Worm (Caenorhabditis elegans) whole organism, L1 larva: ENCODE data around the gene K07H8.11.

ENCODE experiments used
- F16B12.6 ChIP-seq: fragments of 150-350 bp; optimal IDR thresholded peaks from 2 replicates; lab custom pipeline; 2014; ENCODE audit warnings: missing biosample characterization, missing genetic modification characterization
- aha-1 ChIP-seq: fragments of 150-350 bp; optimal IDR thresholded peaks from 2 replicates; lab custom pipeline; 2014; ENCODE audit warnings: missing biosample characterization, missing genetic modification characterization
- aly-2 ChIP-seq: fragments of 150-350 bp; optimal IDR thresholded peaks from 2 replicates; lab custom pipeline; 2014; ENCODE audit warnings: missing biosample characterization, missing genetic modification characterization
- ceh-8 ChIP-seq: fragments of 200-800 bp; sonication (Bioruptor generic); optimal IDR thresholded peaks from 2 replicates; lab custom pipeline; 2018; ENCODE audit warnings: mild to moderate bottlenecking, missing genetic modification characterization, moderate library complexity, missing compliant biosample characterization
- ces-1 ChIP-seq: fragments of 150-350 bp; optimal IDR thresholded peaks from 2 replicates; lab custom pipeline; 2014; ENCODE audit warnings: missing biosample characterization, missing genetic modification reagents, missing genetic modification characterization
- dpl-1 ChIP-seq, 3 experiments: fragments of 150-350 bp in 2 of 3; sonication (generic microtip) in 1 of 3; optimal IDR thresholded peaks; 2 replicates each; lab custom pipeline; 2014 to 2017; ENCODE audit warnings: missing biosample characterization in 3 of 3, missing genetic modification characterization in 3 of 3, missing genetic modification reagents in 3 of 3
- efl-1 ChIP-seq, 4 experiments: fragments of 150-350 bp; optimal IDR thresholded peaks in 3 of 4; peaks in 1 of 4; 1 replicate in 1 of 4; 2 replicates in 3 of 4; lab custom pipeline; 2014; ENCODE audit warnings: missing biosample characterization in 2 of 4, missing genetic modification characterization in 2 of 4, missing genetic modification reagents in 2 of 4
- egl-13 ChIP-seq: sonication (generic microtip); optimal IDR thresholded peaks from 2 replicates; lab custom pipeline; 2016; ENCODE audit warnings: missing genotype, missing genetic modification reagents, missing genetic modification characterization, missing compliant biosample characterization
- egl-27 ChIP-seq, 2 experiments: fragments of 150-350 bp in 1 of 2; sonication (generic microtip); optimal IDR thresholded peaks; 3 replicates each; lab custom pipeline; 2017 to 2018; ENCODE audit warnings: missing biosample characterization in 2 of 2, missing genetic modification characterization in 2 of 2, missing genetic modification reagents in 2 of 2
- elt-2 ChIP-seq: sonication (generic microtip); optimal IDR thresholded peaks from 2 replicates; lab custom pipeline; 2016; ENCODE audit warnings: missing genetic modification characterization, mild to moderate bottlenecking, inconsistent platforms, missing compliant biosample characterization, missing genetic modification reagents
- elt-3 ChIP-seq, 6 experiments: fragments of 150-350 bp in 1 of 6; sonication (generic microtip); optimal IDR thresholded peaks; 2 replicates each; lab custom pipeline; 2017 to 2018; ENCODE audit warnings: missing biosample characterization in 6 of 6, missing genetic modification characterization in 6 of 6, inconsistent platforms in 1 of 6
- grh-1 ChIP-seq: fragments of 200-800 bp; sonication (Bioruptor generic); IDR thresholded peaks from 2 replicates; pipeline ENCODE4 v1.3.6; 2022; ENCODE audit warnings: missing genetic modification reagents, missing genetic modification characterization, missing compliant biosample characterization
- hpl-2 ChIP-seq: fragments of 150-350 bp; optimal IDR thresholded peaks from 2 replicates; lab custom pipeline; 2014; ENCODE audit warnings: missing biosample characterization, missing genetic modification reagents, missing genetic modification characterization
- lin-13 ChIP-seq: fragments of 150-350 bp; optimal IDR thresholded peaks from 2 replicates; lab custom pipeline; 2014; ENCODE audit warnings: missing biosample characterization, missing genetic modification reagents, missing genetic modification characterization
- lin-14 ChIP-seq: fragments of 200-800 bp; sonication (Bioruptor generic); optimal IDR thresholded peaks from 2 replicates; lab custom pipeline; 2018; ENCODE audit warnings: mild to moderate bottlenecking, missing genetic modification characterization, moderate library complexity, missing compliant biosample characterization
- lin-35 ChIP-seq, 2 experiments: fragments of 150-350 bp; optimal IDR thresholded peaks; 2 replicates each; lab custom pipeline; 2014; ENCODE audit warnings: missing biosample characterization in 2 of 2, missing genetic modification characterization in 2 of 2, missing genetic modification reagents in 2 of 2
- lsy-2 ChIP-seq, 2 experiments: fragments of 150-350 bp; optimal IDR thresholded peaks; 2 replicates each; lab custom pipeline; 2014; ENCODE audit warnings: missing biosample characterization in 2 of 2, missing genetic modification characterization in 2 of 2
- mab-9 ChIP-seq: fragments of 200-800 bp; sonication (Bioruptor generic); IDR thresholded peaks from 2 replicates; pipeline ENCODE4 v1.3.6; 2022; ENCODE audit warnings: missing genetic modification reagents, missing genetic modification characterization, missing compliant biosample characterization
- mdl-1 ChIP-seq, 2 experiments: fragments of 150-350 bp; optimal IDR thresholded peaks; 2 replicates each; lab custom pipeline; 2014 to 2017; ENCODE audit warnings: missing biosample characterization in 2 of 2, missing genetic modification characterization in 2 of 2, inconsistent platforms in 1 of 2
- mep-1 ChIP-seq: fragments of 150-350 bp; optimal IDR thresholded peaks from 2 replicates; lab custom pipeline; 2014; ENCODE audit warnings: missing biosample characterization, missing genetic modification characterization
- nhr-11 ChIP-seq: fragments of 150-350 bp; optimal IDR thresholded peaks from 2 replicates; lab custom pipeline; 2014; ENCODE audit warnings: missing biosample characterization, missing genetic modification characterization
- nhr-19 ChIP-seq: fragments of 200-800 bp; sonication (Bioruptor generic); conservative IDR thresholded peaks from 2 replicates; pipeline ENCODE4 v1.3.6; 2022; ENCODE audit warnings: missing genetic modification characterization, missing compliant biosample characterization
- nhr-20 ChIP-seq: sonication (generic microtip); optimal IDR thresholded peaks from 2 replicates; lab custom pipeline; 2016; ENCODE audit warnings: mild to moderate bottlenecking, missing genetic modification characterization, missing compliant biosample characterization
- nhr-71 ChIP-seq: sonication (generic microtip); optimal IDR thresholded peaks from 2 replicates; lab custom pipeline; 2016; ENCODE audit warnings: mild to moderate bottlenecking, missing genetic modification characterization, moderate library complexity, missing compliant biosample characterization
- nhr-85 ChIP-seq: sonication (generic microtip); peaks from one replicate; lab custom pipeline; 2016; ENCODE audit warnings: missing genetic modification characterization, inconsistent platforms, missing compliant biosample characterization
- nhr-90 ChIP-seq: sonication (generic microtip); optimal IDR thresholded peaks from 2 replicates; lab custom pipeline; 2016; ENCODE audit warnings: mild to moderate bottlenecking, missing genetic modification characterization, missing compliant biosample characterization; ENCODE audit not compliant: poor library complexity
- pax-3 ChIP-seq: fragments of 200-800 bp; sonication (Bioruptor generic); optimal IDR thresholded peaks from 2 replicates; lab custom pipeline; 2018; ENCODE audit warnings: mild to moderate bottlenecking, missing genetic modification characterization, moderate library complexity, missing compliant biosample characterization
- rnt-1 ChIP-seq: sonication (generic microtip); optimal IDR thresholded peaks from 2 replicates; lab custom pipeline; 2016; ENCODE audit warnings: mild to moderate bottlenecking, missing genetic modification characterization, moderate library complexity, missing compliant biosample characterization
- skn-1 ChIP-seq: fragments of 150-350 bp; optimal IDR thresholded peaks from 2 replicates; lab custom pipeline; 2014; ENCODE audit warnings: missing biosample characterization, missing genetic modification characterization
- snpc-4 ChIP-seq: fragments of 150-350 bp; optimal IDR thresholded peaks from 2 replicates; lab custom pipeline; 2014; ENCODE audit warnings: missing biosample characterization, missing genetic modification characterization
- snu-23 ChIP-seq: sonication (generic microtip); optimal IDR thresholded peaks from 2 replicates; lab custom pipeline; 2016; ENCODE audit warnings: missing genetic modification characterization, missing compliant biosample characterization
- sox-4 ChIP-seq: sonication (generic microtip); optimal IDR thresholded peaks from 2 replicates; lab custom pipeline; 2016; ENCODE audit warnings: missing genetic modification characterization, missing compliant biosample characterization
- sup-37 ChIP-seq: fragments of 200-800 bp; sonication (Bioruptor generic); optimal IDR thresholded peaks from 2 replicates; lab custom pipeline; 2018; ENCODE audit warnings: mild to moderate bottlenecking, missing genetic modification characterization, missing compliant biosample characterization
- tbx-2 ChIP-seq: sonication (generic microtip); optimal IDR thresholded peaks from 2 replicates; lab custom pipeline; 2016; ENCODE audit warnings: missing genetic modification characterization, missing compliant biosample characterization
- unc-130 ChIP-seq: fragments of 150-350 bp; optimal IDR thresholded peaks from 2 replicates; lab custom pipeline; 2017; ENCODE audit warnings: missing biosample characterization, missing genetic modification characterization, inconsistent platforms
- unc-30 ChIP-seq: sonication (generic microtip); optimal IDR thresholded peaks from 2 replicates; lab custom pipeline; 2017; ENCODE audit warnings: missing biosample characterization, missing genetic modification characterization
- unc-62 ChIP-seq: fragments of 150-350 bp; optimal IDR thresholded peaks from 2 replicates; lab custom pipeline; 2014; ENCODE audit warnings: missing biosample characterization, missing genetic modification reagents, missing genetic modification characterization
- unc-98 ChIP-seq: fragments of 200-800 bp; sonication (Bioruptor generic); IDR thresholded peaks from 2 replicates; pipeline ENCODE4 v1.3.6; 2022; ENCODE audit warnings: missing genetic modification characterization, missing compliant biosample characterization
- vab-15 ChIP-seq: sonication (generic microtip); optimal IDR thresholded peaks from 2 replicates; lab custom pipeline; 2017; ENCODE audit warnings: missing genotype, mild to moderate bottlenecking, missing genetic modification characterization, missing compliant biosample characterization
- xbp-1 ChIP-seq: sonication (generic microtip); optimal IDR thresholded peaks from 2 replicates; lab custom pipeline; 2016; ENCODE audit warnings: missing genetic modification characterization, missing compliant biosample characterization
- zag-1 ChIP-seq: fragments of 150-350 bp; optimal IDR thresholded peaks from 2 replicates; lab custom pipeline; 2014; ENCODE audit warnings: missing biosample characterization, missing genetic modification characterization
- ztf-11 ChIP-seq, 2 experiments: sonication (generic microtip); optimal IDR thresholded peaks; 2 replicates each; lab custom pipeline; 2016 to 2017; ENCODE audit warnings: missing genetic modification characterization in 2 of 2, missing biosample characterization in 1 of 2, missing compliant biosample characterization in 1 of 2

K07H8.11 gene

DNA sequence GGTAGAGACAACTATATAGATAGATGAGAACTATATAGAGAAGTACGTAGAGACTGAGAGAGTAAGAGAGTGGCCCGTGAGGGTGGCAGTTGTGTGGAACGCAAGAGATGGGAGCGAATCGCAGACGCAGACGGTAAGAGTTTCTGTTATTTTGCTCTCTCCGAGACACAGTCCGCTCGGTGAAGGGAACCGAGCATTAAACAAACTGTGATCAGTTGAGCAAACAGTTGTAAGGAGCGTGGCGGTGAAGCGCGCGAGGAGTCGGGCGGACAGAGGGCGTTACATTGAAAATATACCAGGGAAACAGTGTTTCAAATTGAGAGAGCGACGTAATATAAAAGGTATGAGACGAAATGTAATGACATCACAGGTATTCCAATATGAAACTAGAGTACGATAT, 45.6 kb downstream of the K07H8.11 start (continued):
- peak; percentile 16 for TF ChIP-seq hpl-2 (GFP tag; lab: Kevin White, UChicago)
- TF ChIP-seq zag-1 (tag; lab: Kevin White, UChicago) = no peak
- TF ChIP-seq nhr-71 (tag; lab: Kevin White, UChicago) = peak; percentile 68
- TF ChIP-seq mab-9 (GFP tag; lab: Robert Waterston, UW) = no peak
- no peak for TF ChIP-seq unc-30 (tag; lab: Kevin White, UChicago)
- no peak for TF ChIP-seq aha-1 (tag; lab: Kevin White, UChicago)
- TF ChIP-seq sup-37 (GFP tag; lab: Kevin White, UChicago) = peak; percentile 11
- TF ChIP-seq tbx-2 (tag; lab: Kevin White, UChicago) = peak; percentile 63
- no peak for TF ChIP-seq lin-13 (GFP tag; lab: Kevin White, UChicago)
- TF ChIP-seq aly-2 = no peak
- peak in 2 of 6 experiments; percentile 20 to 22 for TF ChIP-seq elt-3 (tag; optimal IDR thresholded peaks at IDR 0.05; lab: Kevin White, UChicago)
- peak; percentile 76 for TF ChIP-seq elt-2
- TF ChIP-seq ces-1 (GFP tag; lab: Kevin White, UChicago) = no peak
- no peak for TF ChIP-seq unc-62 (GFP tag; lab: Kevin White, UChicago)
- TF ChIP-seq egl-13 (tag; lab: Kevin White, UChicago) = no peak
- TF ChIP-seq grh-1 (GFP tag; lab: Robert Waterston, UW) = no peak
- no peak for TF ChIP-seq nhr-11
- no peak for TF ChIP-seq F16B12.6 (tag; lab: Kevin White, UChicago)
- peak; percentile 20 for TF ChIP-seq xbp-1
- TF ChIP-seq nhr-90 (tag; lab: Kevin White, UChicago) = peak; percentile 66
- peak; percentile 43 for TF ChIP-seq snu-23
- TF ChIP-seq pax-3 (tag; lab: Kevin White, UChicago) = no peak
- TF ChIP-seq unc-98 (GFP tag; lab: Robert Waterston, UW) = no peak
- TF ChIP-seq nhr-19 (GFP tag; lab: Robert Waterston, UW) = peak; percentile 24
- TF ChIP-seq sox-4 (tag; lab: Kevin White, UChicago) = no peak
- TF ChIP-seq egl-27 (tag; optimal IDR thresholded peaks at IDR 0.05; lab: Kevin White, UChicago) = peak in 1 of 2 experiments; percentile 15
- peak in 1 of 2 experiments; percentile 56 for TF ChIP-seq lin-35 (GFP tag; optimal IDR thresholded peaks at IDR 0.05; lab: Kevin White, UChicago)
- TF ChIP-seq unc-130 (tag; lab: Kevin White, UChicago) = no peak
- peak in 1 of 2 experiments; percentile 55 for TF ChIP-seq mdl-1 (tag; optimal IDR thresholded peaks at IDR 0.05; lab: Kevin White, UChicago)
- TF ChIP-seq snpc-4 (tag; lab: Kevin White, UChicago) = no peak
- TF ChIP-seq nhr-20 (tag; lab: Kevin White, UChicago) = peak; percentile 87
- peak; percentile 27 for TF ChIP-seq rnt-1 (tag; lab: Kevin White, UChicago)
- no peak for TF ChIP-seq ztf-11 (tag; optimal IDR thresholded peaks at IDR 0.05; lab: Kevin White, UChicago)

DNA sequence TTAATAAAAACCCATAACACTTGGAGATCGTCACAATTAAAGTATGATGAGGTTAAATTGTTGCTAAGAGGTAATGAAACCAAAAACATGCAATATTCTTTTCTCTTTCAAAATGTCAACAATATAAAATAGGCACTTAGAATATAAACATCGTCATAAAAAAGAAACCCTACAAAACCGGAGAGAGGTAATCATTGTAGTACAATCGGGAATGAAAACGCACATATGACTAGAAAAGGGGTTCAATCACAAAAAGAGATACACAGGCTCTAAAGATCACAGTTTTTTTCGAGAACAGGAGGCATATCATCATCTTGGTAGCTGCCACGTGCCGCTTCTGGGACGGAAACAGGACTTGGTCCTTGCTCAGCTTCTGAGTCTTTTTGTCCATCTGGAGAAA, 48.7 kb downstream of the K07H8.11 start:
- TF ChIP-seq nhr-85 (peak; percentile 43), nhr-19 (GFP tag; lab: Robert Waterston, UW) (no peak)

DNA sequence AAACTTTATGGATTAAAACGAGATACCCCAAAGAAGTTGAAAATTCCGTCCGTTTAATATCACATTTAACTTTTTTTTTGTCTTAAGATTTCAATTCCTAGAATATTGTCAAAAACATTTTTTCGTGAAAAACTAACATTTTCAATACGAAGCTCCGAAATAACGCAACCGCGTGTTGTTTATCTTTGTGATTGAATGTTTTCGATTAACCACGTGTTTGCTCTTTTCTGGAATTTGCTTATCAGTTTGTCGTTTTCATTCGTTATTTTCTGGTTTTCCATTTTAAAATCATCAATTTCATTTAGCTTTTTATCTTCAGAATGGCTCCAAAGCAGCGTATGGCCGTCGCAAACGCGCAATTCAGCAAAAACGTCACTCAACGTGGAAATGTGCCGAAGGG, 49.8 kb downstream of the K07H8.11 start, which contains the start of gene serp-1.2:
Gene serp-1.2 (plus strand): TSS at position 318 of the 400 bp plus-strand sequence.
- no peak for TF ChIP-seq zag-1 (tag; lab: Kevin White, UChicago)
- peak; percentile 14 for TF ChIP-seq mep-1
- no peak for TF ChIP-seq vab-15
- peak in 1 of 2 experiments; percentile 37 for TF ChIP-seq lsy-2 (tag; optimal IDR thresholded peaks at IDR 0.05; lab: Kevin White, UChicago)
- TF ChIP-seq ceh-8 (GFP tag; lab: Kevin White, UChicago) = no peak
- TF ChIP-seq mdl-1 (tag; optimal IDR thresholded peaks at IDR 0.05; lab: Kevin White, UChicago) = peak in 1 of 2 experiments; percentile 39
- no peak for TF ChIP-seq elt-3 (tag; optimal IDR thresholded peaks at IDR 0.05; lab: Kevin White, UChicago)
- TF ChIP-seq efl-1 (optimal IDR thresholded peaks at IDR 0.05; lab: Kevin White, UChicago) = peak in 1 of 2 experiments; percentile 9
- no peak for TF ChIP-seq efl-1 (GFP tag; optimal IDR thresholded peaks at IDR 0.05 in 1 of 2; lab: Kevin White, UChicago)
- peak; percentile 36 for TF ChIP-seq nhr-71 (tag; lab: Kevin White, UChicago)
- TF ChIP-seq lin-14 (GFP tag; lab: Kevin White, UChicago) = peak; percentile 31
- peak; percentile 40 for TF ChIP-seq nhr-20 (tag; lab: Kevin White, UChicago)
- no peak for TF ChIP-seq skn-1 (tag; lab: Kevin White, UChicago)
- peak in 1 of 2 experiments; percentile 31 for TF ChIP-seq lin-35 (GFP tag; optimal IDR thresholded peaks at IDR 0.05; lab: Kevin White, UChicago)
- peak in 1 of 3 experiments; percentile 11 for TF ChIP-seq dpl-1 (GFP tag; optimal IDR thresholded peaks at IDR 0.05; lab: Kevin White, UChicago)
- TF ChIP-seq elt-2 = peak; percentile 58
